Worm (Caenorhabditis elegans): ENCODE results near the gene jmjd-2.

The jmjd-2 gene

ce11 chrII:14243503-14243902 lies at the start of gene jmjd-2:
Gene jmjd-2 (minus strand): TSS chrII:14243603.
- TF ChIP-seq W03F9.2 (tag; optimal IDR thresholded peaks at IDR 0.05) (no peak), dao-5 (tag; optimal IDR thresholded peaks at IDR 0.05) (no peak), him-1 (tag; optimal IDR thresholded peaks at IDR 0.05) (no peak)

- no peak for TF ChIP-seq him-1 (tag; optimal IDR thresholded peaks at IDR 0.05)
- no peak for TF ChIP-seq dao-5 (tag; optimal IDR thresholded peaks at IDR 0.05)
- no peak for TF ChIP-seq W03F9.2 (tag; optimal IDR thresholded peaks at IDR 0.05)
Observed at ce11 chrII:14292519-14292918, 49.1 kb upstream of the jmjd-2 start, which contains the start of gene Y54G11A.4. Gene Y54G11A.4 (plus strand): TSS chrII:14292819.

ce11 chrII:14290846-14291245 lies 47.4 kb upstream of the jmjd-2 start:
- TF ChIP-seq him-1 (tag; optimal IDR thresholded peaks at IDR 0.05) (no peak), W03F9.2 (tag; optimal IDR thresholded peaks at IDR 0.05) (no peak), dao-5 (tag; optimal IDR thresholded peaks at IDR 0.05) (no peak)

ce11 chrII:14288968-14289367 lies 45.6 kb upstream of the jmjd-2 start, which contains the start of gene srh-42:
Gene srh-42 (minus strand): TSS chrII:14289068.
- TF ChIP-seq him-1 (tag; optimal IDR thresholded peaks at IDR 0.05): no peak
- no peak for TF ChIP-seq dao-5 (tag; optimal IDR thresholded peaks at IDR 0.05)
- TF ChIP-seq W03F9.2 (tag; optimal IDR thresholded peaks at IDR 0.05): no peak

- TF ChIP-seq W03F9.2 (tag; optimal IDR thresholded peaks at IDR 0.05) (no peak), dao-5 (tag; optimal IDR thresholded peaks at IDR 0.05) (no peak), him-1 (tag; optimal IDR thresholded peaks at IDR 0.05) (no peak)
Observed at ce11 chrII:14287277-14287676, 43.9 kb upstream of the jmjd-2 start, which contains the start of gene srh-41. Gene srh-41 (minus strand): TSS chrII:14287377.

ce11 chrII:14276409-14276808 lies 33.0 kb upstream of the jmjd-2 start, which contains the start of gene Y54G11A.3:
Gene Y54G11A.3 (plus strand): TSS chrII:14276621.
- TF ChIP-seq him-1 (tag; optimal IDR thresholded peaks at IDR 0.05) (no peak), W03F9.2 (tag; optimal IDR thresholded peaks at IDR 0.05) (no peak), dao-5 (tag; optimal IDR thresholded peaks at IDR 0.05) (no peak)

ce11 chrII:14269839-14270238 lies 26.4 kb upstream of the jmjd-2 start:
- TF ChIP-seq W03F9.2 (tag; optimal IDR thresholded peaks at IDR 0.05): no peak
- no peak for TF ChIP-seq him-1 (tag; optimal IDR thresholded peaks at IDR 0.05)
- TF ChIP-seq dao-5 (tag; optimal IDR thresholded peaks at IDR 0.05): no peak

- no peak for TF ChIP-seq him-1 (tag; optimal IDR thresholded peaks at IDR 0.05)
- TF ChIP-seq dao-5 (tag; optimal IDR thresholded peaks at IDR 0.05): no peak
- TF ChIP-seq W03F9.2 (tag; optimal IDR thresholded peaks at IDR 0.05): no peak
Observed at ce11 chrII:14269142-14269593, 25.8 kb upstream of the jmjd-2 start, which contains the start of gene Y54G11A.1. Gene Y54G11A.1 (minus strand): TSS chrII:14269192.

ce11 chrII:14257943-14258342 lies 14.5 kb upstream of the jmjd-2 start:
- no peak for TF ChIP-seq dao-5 (tag; optimal IDR thresholded peaks at IDR 0.05)

- TF ChIP-seq W03F9.2 (tag; optimal IDR thresholded peaks at IDR 0.05): no peak
- TF ChIP-seq dao-5 (tag; optimal IDR thresholded peaks at IDR 0.05): no peak
- TF ChIP-seq him-1 (tag; optimal IDR thresholded peaks at IDR 0.05): no peak
Observed at ce11 chrII:14256779-14257178, 13.4 kb upstream of the jmjd-2 start, which contains the start of gene Y54G11A.19. Gene Y54G11A.19 (minus strand): TSS chrII:14256879.

- no peak for TF ChIP-seq dao-5 (tag; optimal IDR thresholded peaks at IDR 0.05)
Observed at ce11 chrII:14255850-14256249, 12.4 kb upstream of the jmjd-2 start.

ce11 chrII:14252057-14252456 lies 8.7 kb upstream of the jmjd-2 start, which contains the start of gene Y54G11A.2:
Gene Y54G11A.2 (plus strand): TSS chrII:14252357.
- no peak for TF ChIP-seq dao-5 (tag; optimal IDR thresholded peaks at IDR 0.05)
- TF ChIP-seq W03F9.2 (tag; optimal IDR thresholded peaks at IDR 0.05): no peak
- TF ChIP-seq him-1 (tag; optimal IDR thresholded peaks at IDR 0.05): no peak

- no peak for TF ChIP-seq W03F9.2 (tag; optimal IDR thresholded peaks at IDR 0.05)
- TF ChIP-seq him-1 (tag; optimal IDR thresholded peaks at IDR 0.05): peak; percentile 87
- peak; percentile 42 for TF ChIP-seq dao-5 (tag; optimal IDR thresholded peaks at IDR 0.05)
Observed at ce11 chrII:14251400-14251940, 8.1 kb upstream of the jmjd-2 start.

ce11 chrII:14250147-14250965 lies 7.0 kb upstream of the jmjd-2 start, which contains the start of gene hmg-1.1:
Gene hmg-1.1 (plus strand): TSS chrII:14250695.
- TF ChIP-seq dao-5 (tag; optimal IDR thresholded peaks at IDR 0.05): peak; percentile 3
- TF ChIP-seq W03F9.2 (tag; optimal IDR thresholded peaks at IDR 0.05): peak; percentile 6
- peak; percentile 34 for TF ChIP-seq him-1 (tag; optimal IDR thresholded peaks at IDR 0.05)
